Fruit fly (Drosophila melanogaster) S2 (cell line): ENCODE measurements around the gene CG4820.

Source experiments
- CG8478 ChIP-seq: fragments of >200 bp; optimal IDR thresholded peaks from 2 replicates; lab custom pipeline; 2018
- CTCF ChIP-seq, 2 experiments: fragments of >200 bp; optimal IDR thresholded peaks; 2 replicates each; lab custom pipeline; 2018

DNA sequence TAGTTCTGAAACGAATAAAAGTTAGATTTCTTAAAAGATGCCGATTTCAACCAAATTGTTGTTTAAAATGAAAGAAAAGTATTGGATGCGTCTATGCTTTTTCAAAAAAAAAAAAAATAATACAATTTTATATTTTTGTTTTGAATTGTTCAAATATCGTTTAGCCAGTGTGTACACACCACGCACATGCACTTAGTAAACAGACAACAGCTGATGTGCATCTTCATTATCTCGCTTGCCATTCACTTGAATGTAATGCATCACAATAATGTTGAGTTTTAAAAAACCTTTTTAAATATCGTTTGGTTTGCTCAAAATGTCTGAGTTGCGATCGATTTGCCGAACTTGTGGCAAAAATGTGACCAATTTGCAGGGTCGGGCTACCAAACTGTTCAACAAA, 19.7 kb downstream of the CG4820 start, which contains the start of gene CG31441:
- TF ChIP-seq CG8478 (lab: Kevin White, UChicago) = no peak
- TF ChIP-seq CTCF (optimal IDR thresholded peaks at IDR 0.05; lab: Kevin White, UChicago) = no peak
